Fruit fly (Drosophila melanogaster): ENCODE results near the gene CG2082.

The CG2082 gene

dm6 chr3R:5778731-5779593 lies 1.9 kb downstream of the CG2082 start, which contains the start of gene jagn (continued):
- TF ChIP-seq CG14050 (GFP tag; IDR thresholded peaks at IDR 0.05) (no peak; the same call in 2 of the 3 replicates), knrl (GFP tag; IDR thresholded peaks at IDR 0.05; ENCODE audit: partially characterized antibody) (peak; percentile 100), CG12942 (GFP tag; optimal IDR thresholded peaks at IDR 0.05) (no peak), crc (GFP tag; optimal IDR thresholded peaks at IDR 0.05) (peak; percentile 21), sisA (GFP tag; IDR thresholded peaks at IDR 0.05) (peak; percentile 62), vvl (GFP tag; IDR thresholded peaks at IDR 0.05) (peak; percentile 74), Gug (GFP tag; IDR thresholded peaks at IDR 0.05) (peak; percentile 93), CG2875 (GFP tag; optimal IDR thresholded peaks at IDR 0.05) (no peak), CG6175 (GFP tag; IDR thresholded peaks at IDR 0.05) (0 out of 3 replicates have a peak, but pooled peaks have one; percentile 43), dmrt11E (tag; optimal IDR thresholded peaks at IDR 0.05) (peak; percentile 37), croc (GFP tag; conservative IDR thresholded peaks at IDR 0.05) (no peak), CG4404 (GFP tag; IDR thresholded peaks at IDR 0.05) (peak; percentile 28; the same call in 1 of the 2 replicates), CG11085 (GFP tag; IDR thresholded peaks at IDR 0.05) (peak; percentile 65; the same call in 1 of the 2 replicates), crp (GFP tag; optimal IDR thresholded peaks at IDR 0.05) (peak in 1 of 2 experiments; percentile 34), Camta (GFP tag; optimal IDR thresholded peaks at IDR 0.05) (peak; percentile 52), gem (tag; optimal IDR thresholded peaks at IDR 0.05) (no peak), CG1603 (tag; optimal IDR thresholded peaks at IDR 0.05) (peak; percentile 77), mld (GFP tag; IDR thresholded peaks at IDR 0.05; ENCODE audit: partially characterized antibody) (peak; percentile 99), CG10543 (GFP tag; optimal IDR thresholded peaks at IDR 0.05) (no peak), sc (optimal IDR thresholded peaks at IDR 0.05) (no peak), sc (GFP tag; optimal IDR thresholded peaks at IDR 0.05) (peak; percentile 20), CG6765 (GFP tag; optimal IDR thresholded peaks at IDR 0.05) (no peak), Neu2 (GFP tag; optimal IDR thresholded peaks at IDR 0.05; ENCODE audit: borderline replicate concordance) (no peak), Kr (GFP tag; optimal IDR thresholded peaks at IDR 0.05) (no peak), D19A (tag; optimal IDR thresholded peaks at IDR 0.05) (peak; percentile 11), CG11560 (tag; IDR thresholded peaks at IDR 0.05) (0 out of 3 replicates have a peak, but pooled peaks have one; percentile 38), trem (tag; optimal IDR thresholded peaks at IDR 0.05) (peak; percentile 77), Ssrp (tag; optimal IDR thresholded peaks at IDR 0.05) (peak; percentile 13), Atf3 (GFP tag; optimal IDR thresholded peaks at IDR 0.05) (no peak)

- TF ChIP-seq Ets97D (GFP tag; optimal IDR thresholded peaks at IDR 0.05): peak; percentile 8
- TF ChIP-seq CG1602 (GFP tag; optimal IDR thresholded peaks at IDR 0.05): no peak
- TF ChIP-seq row (GFP tag; IDR thresholded peaks at IDR 0.05): 0 out of 3 replicates have a peak, but pooled peaks have one; percentile 7
- no peak for TF ChIP-seq croc (GFP tag; conservative IDR thresholded peaks at IDR 0.05)
- 0 out of 2 replicates have a peak, but pooled peaks have one; percentile 24 for TF ChIP-seq bbx (GFP tag; IDR thresholded peaks at IDR 0.05; ENCODE audit: partially characterized antibody)
- TF ChIP-seq CG4404 (GFP tag; IDR thresholded peaks at IDR 0.05): no peak
- peak; percentile 72 for TF ChIP-seq CG11504 (tag; optimal IDR thresholded peaks at IDR 0.05)
- TF ChIP-seq stwl (tag; optimal IDR thresholded peaks at IDR 0.05): peak; percentile 65
- peak; percentile 65 for TF ChIP-seq sens (GFP tag)
- peak; percentile 83 for TF ChIP-seq cg (GFP tag; optimal IDR thresholded peaks at IDR 0.05)
- peak; percentile 96 for TF ChIP-seq CG9437 (GFP tag; optimal IDR thresholded peaks at IDR 0.05)
- TF ChIP-seq CG9727 (GFP tag; optimal IDR thresholded peaks at IDR 0.05): peak; percentile 1
- TF ChIP-seq lov (optimal IDR thresholded peaks at IDR 0.05): no peak
- TF ChIP-seq lov (GFP tag; IDR thresholded peaks at IDR 0.05): no peak
- peak; percentile 22 for TF ChIP-seq Dp (GFP tag; optimal IDR thresholded peaks at IDR 0.05)
- peak; percentile 17 for TF ChIP-seq CG1603 (tag; optimal IDR thresholded peaks at IDR 0.05)
- TF ChIP-seq Lhr (GFP tag; optimal IDR thresholded peaks at IDR 0.05): peak; percentile 27
- TF ChIP-seq CG8478 (optimal IDR thresholded peaks at IDR 0.05): peak; percentile 47
- peak; percentile 28 for TF ChIP-seq CG7556 (GFP tag; optimal IDR thresholded peaks at IDR 0.05)
- TF ChIP-seq trem (tag; optimal IDR thresholded peaks at IDR 0.05): peak; percentile 19
- no peak for TF ChIP-seq CrebB (tag; optimal IDR thresholded peaks at IDR 0.05)
- peak; percentile 27; the same call in 1 of the 2 replicates for TF ChIP-seq E2f2 (GFP tag; IDR thresholded peaks at IDR 0.05)
- TF ChIP-seq sr (GFP tag; IDR thresholded peaks at IDR 0.05): peak; percentile 44; the same call in 1 of the 3 replicates
- TF ChIP-seq CG6791 (GFP tag; IDR thresholded peaks at IDR 0.05; ENCODE audit: partially characterized antibody): peak; percentile 21; the same call in 1 of the 3 replicates
Measured at dm6 chr3R:5772433-5772832, 8.4 kb downstream of the CG2082 start.

Data from whole organism, embryonic.